Worm (Caenorhabditis elegans) whole organism, L2 larva: ENCODE data around the gene F32H5.1.

Source experiments
- C34F6.9 ChIP-seq: fragments of 150-350 bp; optimal IDR thresholded peaks from 2 replicates; lab custom pipeline; 2014; ENCODE audit warnings: missing biosample characterization, missing genetic modification characterization
- F13H6.1 ChIP-seq: sonication (generic microtip); optimal IDR thresholded peaks from 2 replicates; lab custom pipeline; 2016; ENCODE audit warnings: missing genetic modification characterization, missing compliant biosample characterization
- elt-1 ChIP-seq: fragments of 150-350 bp; optimal IDR thresholded peaks from 2 replicates; lab custom pipeline; 2014; ENCODE audit warnings: missing biosample characterization, missing genetic modification characterization
- lin-11 ChIP-seq: fragments of 150-350 bp; sonication (generic microtip); optimal IDR thresholded peaks from 2 replicates; lab custom pipeline; 2014; ENCODE audit warnings: missing biosample characterization, missing genetic modification characterization, inconsistent platforms, mixed read lengths
- lin-13 ChIP-seq: fragments of 150-350 bp; optimal IDR thresholded peaks from 2 replicates; lab custom pipeline; 2014; ENCODE audit warnings: missing biosample characterization, missing genetic modification reagents, missing genetic modification characterization
- lsy-2 ChIP-seq, 2 experiments: fragments of 150-350 bp in 1 of 2; sonication (generic microtip) in 1 of 2; optimal IDR thresholded peaks; 2 replicates each; lab custom pipeline; 2014 to 2017; ENCODE audit warnings: missing biosample characterization in 2 of 2, missing genetic modification characterization in 2 of 2
- mbf-1 ChIP-seq: sonication (generic microtip); optimal IDR thresholded peaks from 2 replicates; lab custom pipeline; 2017; ENCODE audit warnings: missing biosample characterization, missing genetic modification characterization
- nhr-23 ChIP-seq: fragments of 150-350 bp; optimal IDR thresholded peaks from 2 replicates; lab custom pipeline; 2014; ENCODE audit warnings: missing biosample characterization, missing genetic modification reagents, missing genetic modification characterization
- skn-1 ChIP-seq: sonication (generic microtip); optimal IDR thresholded peaks from 2 replicates; lab custom pipeline; 2017; ENCODE audit warnings: missing biosample characterization, missing genetic modification characterization
- snpc-4 ChIP-seq: fragments of 150-350 bp; optimal IDR thresholded peaks from 2 replicates; lab custom pipeline; 2014; ENCODE audit warnings: missing biosample characterization, missing genetic modification characterization
- unc-62 ChIP-seq: fragments of 150-350 bp; optimal IDR thresholded peaks from 2 replicates; lab custom pipeline; 2014; ENCODE audit warnings: missing biosample characterization, missing genetic modification reagents, missing genetic modification characterization

DNA sequence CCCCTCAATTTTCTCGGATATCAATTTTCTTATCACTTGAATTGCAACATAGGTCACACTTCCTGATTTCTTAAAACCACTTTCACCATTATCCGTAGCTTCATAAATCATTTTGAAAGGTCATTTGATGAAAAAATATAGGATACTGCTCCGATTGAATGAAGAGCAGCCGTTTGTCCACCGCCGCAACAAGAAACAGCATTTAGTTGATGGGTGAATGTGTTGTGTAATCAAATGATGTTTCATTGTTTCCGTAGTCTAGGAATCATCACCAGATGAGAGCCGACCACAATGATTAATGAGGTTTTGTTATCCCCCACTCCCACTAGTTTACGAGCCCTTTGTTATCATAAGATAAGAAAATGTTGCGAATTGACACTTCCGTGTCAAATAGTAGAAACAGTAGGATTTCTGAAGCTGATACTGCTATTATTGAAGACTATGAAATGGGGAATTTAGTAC is 11.9 kb downstream of the F32H5.1 start, which contains the start of gene twk-43:
- TF ChIP-seq skn-1 (tag; lab: Kevin White, UChicago) = no peak
- no peak for TF ChIP-seq lin-11 (tag; lab: Kevin White, UChicago)
- TF ChIP-seq lsy-2 (tag; optimal IDR thresholded peaks at IDR 0.05; lab: Kevin White, UChicago) = no peak
- no peak for TF ChIP-seq lin-13 (GFP tag; lab: Kevin White, UChicago)
- TF ChIP-seq elt-1 (tag; lab: Kevin White, UChicago) = no peak
- TF ChIP-seq F13H6.1 (tag; lab: Kevin White, UChicago) = peak; percentile 19
- TF ChIP-seq mbf-1 (tag; lab: Kevin White, UChicago) = no peak
- no peak for TF ChIP-seq snpc-4 (tag; lab: Kevin White, UChicago)
- no peak for TF ChIP-seq C34F6.9 (tag; lab: Kevin White, UChicago)
- no peak for TF ChIP-seq unc-62 (GFP tag; lab: Kevin White, UChicago)
- TF ChIP-seq nhr-23 = no peak
